Fruit fly (Drosophila melanogaster): ENCODE data around the gene Gad1.

DNA sequence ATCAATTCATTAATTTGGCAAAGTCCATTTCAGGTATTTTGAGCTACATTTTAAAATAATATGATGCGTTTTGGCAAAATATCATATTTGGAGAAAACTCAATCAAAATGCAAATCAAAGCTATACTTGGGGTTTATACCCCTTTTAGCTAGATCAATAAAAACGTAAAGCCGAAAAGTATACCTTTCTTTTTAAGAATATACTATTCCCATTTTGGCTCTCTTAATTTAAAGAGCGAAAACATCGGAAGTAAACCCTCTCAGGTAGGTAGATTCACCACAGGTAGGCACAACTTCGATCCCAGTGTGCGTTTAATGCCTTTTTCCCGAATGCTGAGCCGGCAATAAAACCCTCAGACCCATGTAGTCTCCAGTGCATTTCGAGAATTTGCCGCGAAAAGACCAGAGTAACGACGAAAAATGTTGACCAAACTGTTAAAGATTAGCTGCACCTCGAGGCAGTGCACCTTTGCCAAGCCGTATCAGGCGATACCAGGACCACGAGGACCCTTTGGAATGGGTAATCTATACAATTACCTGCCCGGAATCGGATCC lies 26.5 kb downstream of the Gad1 start, which contains the start of gene dib:
- TF ChIP-seq CG8478 (optimal IDR thresholded peaks at IDR 0.05) = no peak
- TF ChIP-seq CTCF (optimal IDR thresholded peaks at IDR 0.05) = no peak

Data from S2 (cell line).